Fruit fly (Drosophila melanogaster): ENCODE measurements around the gene FASN1.

Gene FASN1

DNA sequence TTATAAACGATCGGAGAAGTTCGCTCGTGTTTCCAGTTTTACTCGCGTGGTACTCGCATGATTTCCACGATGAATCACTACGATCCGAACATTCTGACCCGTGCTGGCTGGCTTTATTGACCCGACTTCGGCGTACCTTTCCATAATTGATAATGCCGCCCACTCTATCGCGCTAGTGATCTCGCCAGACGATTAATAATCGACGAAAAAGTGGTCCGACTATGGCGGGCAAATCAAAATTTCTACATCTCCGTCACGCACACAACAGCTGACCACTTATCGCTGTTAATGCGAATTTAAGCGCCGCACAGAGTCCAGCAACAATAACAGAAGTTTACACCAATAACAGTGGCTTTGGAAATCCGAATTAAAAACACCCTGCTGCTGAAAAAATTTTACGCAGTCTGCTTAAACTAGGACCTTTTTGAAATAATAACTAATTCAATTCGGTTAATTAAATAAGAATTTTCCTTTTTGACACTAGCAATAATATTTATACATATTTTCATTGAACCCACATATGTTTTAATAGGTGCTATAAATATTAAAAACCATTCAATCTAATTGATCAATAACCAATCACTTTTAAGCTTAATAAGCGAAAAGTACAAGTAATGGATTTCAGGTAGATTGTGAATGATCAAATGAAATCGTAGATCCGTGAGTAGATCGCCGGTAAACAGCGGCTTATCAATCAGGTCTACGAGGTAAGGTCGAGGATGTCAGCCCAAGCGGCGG is 519 bp upstream of the FASN1 start (continued):
- TF ChIP-seq CG9609 (GFP tag; optimal IDR thresholded peaks at IDR 0.05) = no peak
- TF ChIP-seq PHDP (tag; optimal IDR thresholded peaks at IDR 0.05) = no peak
- TF ChIP-seq dmrt11E (tag; optimal IDR thresholded peaks at IDR 0.05) = peak; percentile 10
- peak; percentile 4 to 48 for TF ChIP-seq Pdp1 (GFP tag; optimal IDR thresholded peaks at IDR 0.05)
- TF ChIP-seq kni (GFP tag; optimal IDR thresholded peaks at IDR 0.05) = no peak
- TF ChIP-seq Vsx1 (GFP tag; optimal IDR thresholded peaks at IDR 0.05) = no peak
- peak; percentile 5 to 56 for TF ChIP-seq Hr51 (GFP tag; optimal IDR thresholded peaks at IDR 0.05)
- peak; percentile 11 for TF ChIP-seq Bdp1 (GFP tag; optimal IDR thresholded peaks at IDR 0.05)
- TF ChIP-seq pita (GFP tag; optimal IDR thresholded peaks at IDR 0.05) = no peak
- no peak for TF ChIP-seq tna (GFP tag; IDR thresholded peaks at IDR 0.05; ENCODE audit: partially characterized antibody)
- TF ChIP-seq CG12769 (tag; optimal IDR thresholded peaks at IDR 0.05) = no peak
- no peak for TF ChIP-seq CG8290 (GFP tag; optimal IDR thresholded peaks at IDR 0.05)
- no peak for TF ChIP-seq CG8290 (tag; optimal IDR thresholded peaks at IDR 0.05)
- TF ChIP-seq vnd (GFP tag; IDR thresholded peaks at IDR 0.05; ENCODE audit: partially characterized antibody) = peak; percentile 7; the same call in 1 of the 3 replicates
- peak; percentile 69 for TF ChIP-seq sens (GFP tag)
- no peak for TF ChIP-seq salm (tag; optimal IDR thresholded peaks at IDR 0.05)
- peak; percentile 46 for TF ChIP-seq CG8924 (tag; optimal IDR thresholded peaks at IDR 0.05)
- no peak for TF ChIP-seq ash1 (GFP tag; optimal IDR thresholded peaks at IDR 0.05)
- TF ChIP-seq Scr (GFP tag; IDR thresholded peaks at IDR 0.05; ENCODE audit: partially characterized antibody) = peak; percentile 60
- peak; percentile 6 for TF ChIP-seq scrt (GFP tag; optimal IDR thresholded peaks at IDR 0.05)
- peak; percentile 30 for TF ChIP-seq Camta (GFP tag; optimal IDR thresholded peaks at IDR 0.05)
- TF ChIP-seq CG3065 (GFP tag; optimal IDR thresholded peaks at IDR 0.05) = no peak
- TF ChIP-seq CG4360 (GFP tag; IDR thresholded peaks at IDR 0.05) = no peak
- TF ChIP-seq ara (GFP tag; IDR thresholded peaks at IDR 0.05) = 0 out of 2 replicates have a peak, but pooled peaks have one; percentile 25
- TF ChIP-seq nerfin-2 (GFP tag; IDR thresholded peaks at IDR 0.05; ENCODE audit: partially characterized antibody) = no peak
- TF ChIP-seq crp (GFP tag; optimal IDR thresholded peaks at IDR 0.05) = peak in 1 of 2 experiments; percentile 60
- no peak for TF ChIP-seq CG11456 (GFP tag; IDR thresholded peaks at IDR 0.05)
- peak; percentile 51 for TF ChIP-seq bcd (GFP tag; optimal IDR thresholded peaks at IDR 0.05)
- TF ChIP-seq CG13775 (GFP tag; optimal IDR thresholded peaks at IDR 0.05) = peak; percentile 2
- TF ChIP-seq bsh (GFP tag; optimal IDR thresholded peaks at IDR 0.05) = no peak
- peak; percentile 53; the same call in 2 of the 4 replicates for TF ChIP-seq Dll (GFP tag; IDR thresholded peaks at IDR 0.05; ENCODE audit: partially characterized antibody)
- TF ChIP-seq CG34224 (GFP tag; IDR thresholded peaks at IDR 0.05; ENCODE audit: partially characterized antibody) = peak; percentile 24; the same call in 1 of the 3 replicates
- TF ChIP-seq CG7839 (tag; optimal IDR thresholded peaks at IDR 0.05) = peak; percentile 56
- no peak for TF ChIP-seq NFAT (GFP tag; IDR thresholded peaks at IDR 0.05)
- no peak for TF ChIP-seq ac (GFP tag; optimal IDR thresholded peaks at IDR 0.05)
- TF ChIP-seq CG10321 (GFP tag; IDR thresholded peaks at IDR 0.05) = no peak
- peak; percentile 33 for TF ChIP-seq Atf-2 (GFP tag; optimal IDR thresholded peaks at IDR 0.05)
- no peak for TF ChIP-seq CG34422 (GFP tag; IDR thresholded peaks at IDR 0.05)
- no peak for TF ChIP-seq danr (GFP tag; IDR thresholded peaks at IDR 0.05)
- TF ChIP-seq her (GFP tag; optimal IDR thresholded peaks at IDR 0.05) = no peak
- TF ChIP-seq Nf-YA (GFP tag; IDR thresholded peaks at IDR 0.05) = no peak
- TF ChIP-seq D (optimal IDR thresholded peaks at IDR 0.05) = no peak
- no peak for TF ChIP-seq D (GFP tag; optimal IDR thresholded peaks at IDR 0.05)
- peak; percentile 94 for TF ChIP-seq cwo (GFP tag; optimal IDR thresholded peaks at IDR 0.05)
- peak; percentile 43; the same call in 1 of the 2 replicates for TF ChIP-seq CG3847 (GFP tag; IDR thresholded peaks at IDR 0.05)
- TF ChIP-seq Fer1 (GFP tag; optimal IDR thresholded peaks at IDR 0.05) = peak; percentile 12
- peak; percentile 56 for TF ChIP-seq CG9437 (GFP tag; optimal IDR thresholded peaks at IDR 0.05)
- TF ChIP-seq chm (GFP tag; IDR thresholded peaks at IDR 0.05) = no peak
- peak; percentile 70 for TF ChIP-seq grn (GFP tag; optimal IDR thresholded peaks at IDR 0.05)
